Fruit fly (Drosophila melanogaster) whole organism, embryonic: ENCODE results near the gene msd1.
A peak's percentile ranks its signal among the peaks of the same experiment; 100 is the strongest.

Experiments used
- Awh ChIP-seq: fragments of 200-800 bp; sonication (Bioruptor generic); IDR thresholded peaks from 2 replicates; pipeline ENCODE4, ENCODE4 v1.3.6; 2022; ENCODE audit warnings: missing biosample characterization, missing genetic modification characterization
- CG1024 ChIP-seq: fragments of 200-800 bp; sonication (Bioruptor generic); IDR thresholded peaks from 2 replicates; pipeline ENCODE4 v1.3.6; 2022; ENCODE audit warnings: missing biosample characterization, missing genetic modification characterization
- CG10431 ChIP-seq: fragments of 200-800 bp; sonication (Bioruptor generic); optimal IDR thresholded peaks from 3 replicates; lab custom pipeline; 2018; ENCODE audit warnings: missing biosample characterization, mild to moderate bottlenecking, missing genetic modification characterization
- CG10462 ChIP-seq: fragments of 200-800 bp; sonication (Bioruptor generic); optimal IDR thresholded peaks from 2 replicates; lab custom pipeline; 2016; ENCODE audit warnings: missing biosample characterization, missing genetic modification characterization
- CG10543 ChIP-seq: fragments of 200-800 bp; sonication (Bioruptor generic); optimal IDR thresholded peaks from 3 replicates; lab custom pipeline; 2017; ENCODE audit warnings: missing biosample characterization, mild to moderate bottlenecking, missing genetic modification characterization, moderate library complexity
- CG11093 ChIP-seq: fragments of 200-800 bp; sonication (Bioruptor generic); IDR thresholded peaks from 3 replicates; pipeline ENCODE4 v1.3.6; 2022; ENCODE audit warnings: missing biosample characterization, missing genetic modification characterization
- CG11247 ChIP-seq: fragments of 200-800 bp; sonication (Bioruptor generic); IDR thresholded peaks from 2 replicates; pipeline ENCODE4 v1.3.6; 2022; ENCODE audit warnings: missing biosample characterization, missing genetic modification characterization
- CG11504 ChIP-seq: fragments of 200-800 bp; sonication (Bioruptor generic); optimal IDR thresholded peaks from 3 replicates; lab custom pipeline; 2019; ENCODE audit warnings: missing biosample characterization, mild to moderate bottlenecking, missing genetic modification characterization, moderate library complexity
- CG12236 ChIP-seq: fragments of 200-800 bp; sonication (Bioruptor generic); optimal IDR thresholded peaks from 2 replicates; lab custom pipeline; 2016; ENCODE audit warnings: missing biosample characterization, missing genetic modification characterization
- CG17568 ChIP-seq: fragments of 200-800 bp; sonication (Bioruptor generic); optimal IDR thresholded peaks from 2 replicates; lab custom pipeline; 2018; ENCODE audit warnings: missing biosample characterization, mild to moderate bottlenecking, missing genetic modification characterization, moderate library complexity
- CG17802 ChIP-seq: fragments of 200-800 bp; sonication (Bioruptor generic); optimal IDR thresholded peaks from 2 replicates; lab custom pipeline; 2018; ENCODE audit warnings: missing biosample characterization, mild to moderate bottlenecking, missing genetic modification characterization, moderate library complexity
- CG17829 ChIP-seq: fragments of 200-800 bp; optimal IDR thresholded peaks from 2 replicates; lab custom pipeline; 2019; ENCODE audit warnings: missing biosample characterization, mild to moderate bottlenecking, missing genetic modification characterization, moderate library complexity
- CG18619 ChIP-seq: fragments of 200-800 bp; sonication (Bioruptor generic); optimal IDR thresholded peaks from 3 replicates; lab custom pipeline; 2017; ENCODE audit warnings: missing biosample characterization, mild to moderate bottlenecking, missing genetic modification characterization
- CG2712 ChIP-seq: fragments of 200-800 bp; optimal IDR thresholded peaks from 3 replicates; lab custom pipeline; 2019; ENCODE audit warnings: missing biosample characterization, mild to moderate bottlenecking, missing genetic modification characterization, moderate library complexity
- CG30020 ChIP-seq: fragments of 200-800 bp; optimal IDR thresholded peaks from 2 replicates; lab custom pipeline; 2019; ENCODE audit warnings: missing biosample characterization, mild to moderate bottlenecking, missing genetic modification characterization, moderate library complexity
- CG4328 ChIP-seq: fragments of 200-800 bp; sonication (Bioruptor generic); optimal IDR thresholded peaks from 3 replicates; lab custom pipeline; 2017; ENCODE audit warnings: missing biosample characterization, missing genetic modification reagents, missing genetic modification characterization
- CG6254 ChIP-seq: fragments of 200-800 bp; sonication (Bioruptor generic); optimal IDR thresholded peaks from 3 replicates; lab custom pipeline; 2017; ENCODE audit warnings: mild to moderate bottlenecking, missing biosample characterization, missing genetic modification reagents, missing genetic modification characterization
- CG7745 ChIP-seq: fragments of 200-800 bp; sonication (Bioruptor generic); optimal IDR thresholded peaks from 2 replicates; lab custom pipeline; 2018; ENCODE audit warnings: missing biosample characterization, mild to moderate bottlenecking, missing genetic modification characterization, moderate library complexity
- CG8281 ChIP-seq: fragments of 200-800 bp; sonication (Bioruptor generic); optimal IDR thresholded peaks from 2 replicates; lab custom pipeline; 2018; ENCODE audit warnings: missing biosample characterization, mild to moderate bottlenecking, missing genetic modification characterization, moderate library complexity
- CG8359 ChIP-seq: fragments of 200-800 bp; sonication (Bioruptor generic); optimal IDR thresholded peaks from 2 replicates; lab custom pipeline; 2017; ENCODE audit warnings: missing biosample characterization, mild to moderate bottlenecking, missing genetic modification characterization, borderline replicate concordance
- CG8765 ChIP-seq: fragments of 200-800 bp; sonication (Bioruptor generic); IDR thresholded peaks from 2 replicates; pipeline ENCODE4 v1.3.6; 2022; ENCODE audit warnings: missing biosample characterization, missing genetic modification characterization
- D19A ChIP-seq: fragments of 200-800 bp; optimal IDR thresholded peaks from 3 replicates; lab custom pipeline; 2019; ENCODE audit warnings: missing biosample characterization, mild to moderate bottlenecking, missing genetic modification characterization, moderate library complexity
- Doc2 ChIP-seq: fragments of 200-800 bp; sonication (Bioruptor generic); IDR thresholded peaks from 2 replicates; pipeline ENCODE4 v1.3.6; 2022; ENCODE audit warnings: missing biosample characterization, missing genetic modification characterization
- Fer2 ChIP-seq: fragments of 200-800 bp; sonication (Bioruptor generic); optimal IDR thresholded peaks from 2 replicates; lab custom pipeline; 2018; ENCODE audit warnings: missing biosample characterization, mild to moderate bottlenecking, missing genetic modification characterization, moderate library complexity
- HLH3B ChIP-seq: fragments of 200-800 bp; sonication (Bioruptor generic); IDR thresholded peaks from 2 replicates; pipeline ENCODE4 v1.3.6; 2022; ENCODE audit warnings: missing biosample characterization, missing genetic modification characterization
- Hmx ChIP-seq: fragments of 200-800 bp; sonication (Bioruptor generic); optimal IDR thresholded peaks from 2 replicates; lab custom pipeline; 2016; ENCODE audit warnings: missing biosample characterization, missing genetic modification characterization
- MBD-R2 ChIP-seq: fragments of 200-800 bp; sonication (Bioruptor generic); IDR thresholded peaks from 2 replicates; pipeline ENCODE4 v1.3.6; 2022; ENCODE audit warnings: missing biosample characterization, missing genetic modification characterization
- Mes4 ChIP-seq: fragments of 200-800 bp; sonication (Bioruptor generic); optimal IDR thresholded peaks from 2 replicates; lab custom pipeline; 2016; ENCODE audit warnings: missing biosample characterization, missing genetic modification characterization
- Ptx1 ChIP-seq: fragments of 200-800 bp; sonication (Bioruptor generic); IDR thresholded peaks from 2 replicates; pipeline ENCODE4 v1.3.6; 2022; ENCODE audit warnings: missing biosample characterization, missing genetic modification characterization
- Spps ChIP-seq: fragments of 200-800 bp; sonication (Bioruptor generic); optimal IDR thresholded peaks from 2 replicates; lab custom pipeline; 2018; ENCODE audit warnings: missing biosample characterization, mild to moderate bottlenecking, missing genetic modification characterization
- Usf ChIP-seq: fragments of 200-800 bp; sonication (Bioruptor generic); optimal IDR thresholded peaks from 2 replicates; lab custom pipeline; 2017; ENCODE audit warnings: missing genotype, missing biosample characterization, missing genetic modification characterization
- al ChIP-seq: fragments of 200-800 bp; sonication (Bioruptor generic); IDR thresholded peaks from 2 replicates; pipeline ENCODE4 v1.3.6; 2022; ENCODE audit warnings: missing biosample characterization, missing genetic modification characterization
- bbx ChIP-seq: fragments of 200-800 bp; sonication (Bioruptor generic); IDR thresholded peaks from 2 replicates; pipeline ENCODE4 v1.3.6; 2022; ENCODE audit warnings: missing biosample characterization, missing genetic modification characterization; ENCODE audit not compliant: partially characterized antibody
- bowl ChIP-seq: fragments of 200-800 bp; sonication (Bioruptor generic); IDR thresholded peaks from 2 replicates; pipeline ENCODE4 v1.3.6; 2022; ENCODE audit warnings: missing biosample characterization, missing genetic modification characterization
- btn ChIP-seq: fragments of 200-800 bp; sonication (Bioruptor generic); optimal IDR thresholded peaks from 2 replicates; lab custom pipeline; 2016; ENCODE audit warnings: missing biosample characterization, missing genetic modification characterization
- cas ChIP-seq: fragments of 200-800 bp; sonication (Bioruptor generic); IDR thresholded peaks from 2 replicates; pipeline ENCODE4 v1.3.6; 2022; ENCODE audit warnings: missing biosample characterization, missing genetic modification characterization
- ci ChIP-seq: fragments of 200-800 bp; sonication (Bioruptor generic); IDR thresholded peaks from 3 replicates; pipeline ENCODE4 v1.3.6; 2022; ENCODE audit warnings: missing biosample characterization, missing genetic modification characterization
- dati ChIP-seq: fragments of 200-800 bp; sonication (Bioruptor generic); IDR thresholded peaks from 2 replicates; pipeline ENCODE4 v1.3.6; 2022; ENCODE audit warnings: missing biosample characterization, missing genetic modification characterization
- grn ChIP-seq: fragments of 200-800 bp; sonication (Bioruptor generic); optimal IDR thresholded peaks from 3 replicates; lab custom pipeline; 2017; ENCODE audit warnings: missing biosample characterization, missing genetic modification characterization
- kah ChIP-seq: fragments of 200-800 bp; sonication (Bioruptor generic); optimal IDR thresholded peaks from 2 replicates; lab custom pipeline; 2018; ENCODE audit warnings: missing biosample characterization, mild to moderate bottlenecking, missing genetic modification characterization
- knrl ChIP-seq: fragments of 200-800 bp; sonication (Bioruptor generic); IDR thresholded peaks from 3 replicates; pipeline ENCODE4 v1.3.6; 2022; ENCODE audit warnings: missing biosample characterization, missing genetic modification characterization; ENCODE audit not compliant: partially characterized antibody
- mld ChIP-seq: fragments of 200-800 bp; sonication (Bioruptor generic); IDR thresholded peaks from 3 replicates; pipeline ENCODE4 v1.3.6; 2022; ENCODE audit warnings: missing biosample characterization, missing genetic modification characterization; ENCODE audit not compliant: partially characterized antibody
- nerfin-1 ChIP-seq: fragments of 200-800 bp; sonication (Bioruptor generic); optimal IDR thresholded peaks from 3 replicates; lab custom pipeline; 2019; ENCODE audit warnings: missing biosample characterization, mild to moderate bottlenecking, missing genetic modification characterization, moderate library complexity
- nom ChIP-seq: fragments of 200-800 bp; sonication (Bioruptor generic); optimal IDR thresholded peaks from 2 replicates; lab custom pipeline; 2017; ENCODE audit warnings: missing biosample characterization, missing genetic modification characterization, mild to moderate bottlenecking, moderate library complexity, missing genetic modification reagents
- p53 ChIP-seq: fragments of 200-800 bp; sonication (Bioruptor generic); optimal IDR thresholded peaks from 2 replicates; lab custom pipeline; 2016; ENCODE audit warnings: missing biosample characterization, missing genetic modification characterization
- peb ChIP-seq: fragments of 200-800 bp; sonication (Bioruptor generic); IDR thresholded peaks from 2 replicates; pipeline ENCODE4 v1.3.6; 2022; ENCODE audit warnings: missing biosample characterization, missing genetic modification characterization
- schlank ChIP-seq: fragments of 200-800 bp; sonication (Bioruptor generic); optimal IDR thresholded peaks from 2 replicates; lab custom pipeline; 2018; ENCODE audit warnings: missing biosample characterization, mild to moderate bottlenecking, missing genetic modification characterization
- sens ChIP-seq: fragments of 200-800 bp; sonication (Bioruptor generic); peaks from one replicate; lab custom pipeline; 2016; ENCODE audit warnings: missing biosample characterization, missing genetic modification characterization
- tgo ChIP-seq: fragments of 200-800 bp; sonication (Bioruptor generic); IDR thresholded peaks from 3 replicates; pipeline ENCODE4 v1.3.6; 2022; ENCODE audit warnings: missing biosample characterization, missing genetic modification characterization
- wor ChIP-seq: fragments of 200-800 bp; sonication (Bioruptor generic); IDR thresholded peaks from 2 replicates; pipeline ENCODE4 v1.3.6; 2022; ENCODE audit warnings: missing biosample characterization, missing genetic modification characterization

msd1 gene

dm6 chr3L:1352065-1352464 is 20.5 kb downstream of the msd1 start:
- TF ChIP-seq CG10462, result peak; percentile 81
- TF ChIP-seq Ptx1 (GFP tag; lab: Robert Waterston, UW), result peak; percentile 11; the same call in 1 of the 2 replicates
- TF ChIP-seq al, result no peak
- peak; percentile 24 for TF ChIP-seq CG10431 (GFP tag; lab: Kevin White, UChicago)
- TF ChIP-seq CG6254, result no peak
- TF ChIP-seq bbx (GFP tag; lab: Robert Waterston, UW), result peak; percentile 91
- TF ChIP-seq Fer2 (tag; lab: Kevin White, UChicago), result peak; percentile 2
- TF ChIP-seq Mes4 (GFP tag; lab: Kevin White, UChicago), result no peak
- TF ChIP-seq HLH3B (GFP tag; lab: Robert Waterston, UW), result 0 out of 2 replicates have a peak, but pooled peaks have one; percentile 33
- TF ChIP-seq mld (GFP tag; lab: Robert Waterston, UW), result peak; percentile 68; the same call in 1 of the 3 replicates
- peak; percentile 48 for TF ChIP-seq CG11504 (tag; lab: Kevin White, UChicago)
- TF ChIP-seq CG17829 (tag; lab: Kevin White, UChicago), result peak; percentile 53
- TF ChIP-seq schlank (tag; lab: Kevin White, UChicago), result no peak
- peak; percentile 48 for TF ChIP-seq D19A (tag; lab: Kevin White, UChicago)
- TF ChIP-seq dati, result no peak
- no peak for TF ChIP-seq p53 (GFP tag; lab: Kevin White, UChicago)
- no peak for TF ChIP-seq cas (GFP tag; lab: Robert Waterston, UW)
- TF ChIP-seq CG4328 (GFP tag; lab: Kevin White, UChicago), result no peak
- TF ChIP-seq grn, result no peak
- peak; percentile 86 for TF ChIP-seq sens (GFP tag; lab: Kevin White, UChicago)
- peak; percentile 85 for TF ChIP-seq knrl (GFP tag; lab: Robert Waterston, UW)
- no peak for TF ChIP-seq Usf (GFP tag; lab: Kevin White, UChicago)
- TF ChIP-seq kah, result peak; percentile 11
- no peak for TF ChIP-seq peb (GFP tag; lab: Robert Waterston, UW)
- TF ChIP-seq bowl (GFP tag; lab: Robert Waterston, UW), result no peak
- TF ChIP-seq CG10543, result no peak
- TF ChIP-seq Awh (GFP tag; lab: Robert Waterston, UW), result no peak
- peak; percentile 32 for TF ChIP-seq CG17568 (GFP tag; lab: Kevin White, UChicago)
- TF ChIP-seq MBD-R2 (GFP tag; lab: Robert Waterston, UW), result peak; percentile 39; the same call in 1 of the 2 replicates
- TF ChIP-seq CG8765 (GFP tag; lab: Robert Waterston, UW), result no peak
- peak; percentile 82 for TF ChIP-seq ci (GFP tag; lab: Robert Waterston, UW)
- 0 out of 2 replicates have a peak, but pooled peaks have one; percentile 21 for TF ChIP-seq CG1024 (GFP tag; lab: Robert Waterston, UW)
- no peak for TF ChIP-seq CG17802 (tag; lab: Kevin White, UChicago)
- TF ChIP-seq Hmx (GFP tag; lab: Kevin White, UChicago), result no peak
- peak; percentile 68 for TF ChIP-seq CG2712 (tag; lab: Kevin White, UChicago)
- no peak for TF ChIP-seq btn (GFP tag; lab: Kevin White, UChicago)
- peak; percentile 6 for TF ChIP-seq CG7745 (tag; lab: Kevin White, UChicago)
- TF ChIP-seq CG12236 (GFP tag; lab: Kevin White, UChicago), result peak; percentile 30
- no peak for TF ChIP-seq CG18619
- TF ChIP-seq tgo, result no peak
- TF ChIP-seq CG8281 (tag; lab: Kevin White, UChicago), result no peak
- TF ChIP-seq CG11247 (GFP tag; lab: Robert Waterston, UW), result 0 out of 2 replicates have a peak, but pooled peaks have one; percentile 4
- TF ChIP-seq wor, result no peak
- TF ChIP-seq CG30020 (tag; lab: Kevin White, UChicago), result peak; percentile 5
- peak; percentile 73 for TF ChIP-seq nerfin-1 (tag; lab: Kevin White, UChicago)
- TF ChIP-seq CG11093 (GFP tag; lab: Robert Waterston, UW), result no peak
- TF ChIP-seq Spps (tag; lab: Kevin White, UChicago), result peak; percentile 31
- TF ChIP-seq Doc2 (GFP tag; lab: Robert Waterston, UW), result no peak
- no peak for TF ChIP-seq nom
- TF ChIP-seq CG8359, result no peak
